Worm (Caenorhabditis elegans): Measurements from ENCODE around the gene nhr-15.

ce11 chrV:281616-282015 lies 30.9 kb upstream of the nhr-15 start, which contains the start of gene npr-5:
- TF ChIP-seq unc-62 (GFP tag; optimal IDR thresholded peaks at IDR 0.05) = no peak
- TF ChIP-seq dox-1 (GFP tag; IDR thresholded peaks at IDR 0.05) = no peak
- TF ChIP-seq ztf-28 (GFP tag; IDR thresholded peaks at IDR 0.05) = no peak
- TF ChIP-seq mxl-1 (tag; optimal IDR thresholded peaks at IDR 0.05) = no peak
- TF ChIP-seq hsf-1 (GFP tag; IDR thresholded peaks at IDR 0.05) = no peak
- TF ChIP-seq B0336.3 (GFP tag; IDR thresholded peaks at IDR 0.05) = no peak
